Fruit fly (Drosophila melanogaster) whole organism, embryonic: ENCODE measurements around the gene mRpS23.

ENCODE experiments used
- Awh ChIP-seq: fragments of 200-800 bp; sonication (Bioruptor generic); IDR thresholded peaks from 2 replicates; pipeline ENCODE4, ENCODE4 v1.3.6; 2022; ENCODE audit warnings: missing biosample characterization, missing genetic modification characterization
- B-H1 ChIP-seq: fragments of 200-800 bp; sonication (Bioruptor generic); IDR thresholded peaks from 3 replicates; pipeline ENCODE4 v1.3.6; 2022; ENCODE audit warnings: missing biosample characterization, missing genetic modification characterization
- CG10462 ChIP-seq: fragments of 200-800 bp; sonication (Bioruptor generic); optimal IDR thresholded peaks from 2 replicates; lab custom pipeline; 2016; ENCODE audit warnings: missing biosample characterization, missing genetic modification characterization
- CG12219 ChIP-seq: fragments of 200-800 bp; sonication (Bioruptor generic); optimal IDR thresholded peaks from 3 replicates; lab custom pipeline; 2018; ENCODE audit warnings: missing biosample characterization, mild to moderate bottlenecking, missing genetic modification characterization
- CG14441 ChIP-seq: fragments of 200-800 bp; sonication (Bioruptor generic); IDR thresholded peaks from 2 replicates; pipeline ENCODE4 v1.3.6; 2022; ENCODE audit warnings: missing biosample characterization, missing genetic modification characterization
- CG14667 ChIP-seq: fragments of 200-800 bp; sonication (Bioruptor generic); IDR thresholded peaks from 2 replicates; pipeline ENCODE4 v1.3.6; 2022; ENCODE audit warnings: missing biosample characterization, missing genetic modification characterization
- CG1603 ChIP-seq: fragments of 200-800 bp; sonication (Bioruptor generic); optimal IDR thresholded peaks from 2 replicates; lab custom pipeline; 2019; ENCODE audit warnings: missing biosample characterization, mild to moderate bottlenecking, missing genetic modification characterization, moderate library complexity
- CG16815 ChIP-seq: fragments of 200-800 bp; sonication (Bioruptor generic); optimal IDR thresholded peaks from 3 replicates; lab custom pipeline; 2017; ENCODE audit warnings: missing biosample characterization, mild to moderate bottlenecking, missing genetic modification characterization
- CG17829 ChIP-seq: fragments of 200-800 bp; optimal IDR thresholded peaks from 2 replicates; lab custom pipeline; 2019; ENCODE audit warnings: missing biosample characterization, mild to moderate bottlenecking, missing genetic modification characterization, moderate library complexity
- CG1832 ChIP-seq: fragments of 200-800 bp; sonication (Bioruptor generic); optimal IDR thresholded peaks from 2 replicates; lab custom pipeline; 2017; ENCODE audit warnings: missing biosample characterization, mild to moderate bottlenecking, missing genetic modification characterization, inconsistent platforms
- CG2202 ChIP-seq: fragments of 200-800 bp; sonication (Bioruptor generic); optimal IDR thresholded peaks from 2 replicates; lab custom pipeline; 2018; ENCODE audit warnings: missing biosample characterization, mild to moderate bottlenecking, missing genetic modification characterization
- CG2889 ChIP-seq: fragments of 200-800 bp; sonication (Bioruptor generic); IDR thresholded peaks from 3 replicates; pipeline ENCODE4 v1.3.6; 2022; ENCODE audit warnings: missing biosample characterization, missing genetic modification characterization
- CG31224 ChIP-seq: fragments of 200-800 bp; sonication (Bioruptor generic); IDR thresholded peaks from 2 replicates; pipeline ENCODE4 v1.3.6; 2022; ENCODE audit warnings: missing biosample characterization, missing genetic modification characterization
- CG34422 ChIP-seq: fragments of 200-800 bp; sonication (Bioruptor generic); IDR thresholded peaks from 3 replicates; pipeline ENCODE4 v1.3.6; 2022; ENCODE audit warnings: missing biosample characterization, missing genetic modification characterization
- CG4360 ChIP-seq: fragments of 200-800 bp; sonication (Bioruptor generic); IDR thresholded peaks from 2 replicates; pipeline ENCODE4 v1.3.6; 2022; ENCODE audit warnings: missing biosample characterization, missing genetic modification characterization
- CG6254 ChIP-seq: fragments of 200-800 bp; sonication (Bioruptor generic); optimal IDR thresholded peaks from 3 replicates; lab custom pipeline; 2017; ENCODE audit warnings: mild to moderate bottlenecking, missing biosample characterization, missing genetic modification reagents, missing genetic modification characterization
- CG6854 ChIP-seq: fragments of 200-800 bp; sonication (Bioruptor generic); optimal IDR thresholded peaks from 3 replicates; lab custom pipeline; 2017; ENCODE audit warnings: missing biosample characterization, mild to moderate bottlenecking, missing genetic modification characterization
- CG7839 ChIP-seq: fragments of 200-800 bp; sonication (Bioruptor generic); optimal IDR thresholded peaks from 3 replicates; lab custom pipeline; 2018; ENCODE audit warnings: missing biosample characterization, mild to moderate bottlenecking, missing genetic modification characterization, moderate library complexity
- CG8281 ChIP-seq: fragments of 200-800 bp; sonication (Bioruptor generic); optimal IDR thresholded peaks from 2 replicates; lab custom pipeline; 2018; ENCODE audit warnings: missing biosample characterization, mild to moderate bottlenecking, missing genetic modification characterization, moderate library complexity
- CG8478 ChIP-seq: fragments of >200 bp; optimal IDR thresholded peaks from 2 replicates; lab custom pipeline; 2018
- CG8765 ChIP-seq: fragments of 200-800 bp; sonication (Bioruptor generic); IDR thresholded peaks from 2 replicates; pipeline ENCODE4 v1.3.6; 2022; ENCODE audit warnings: missing biosample characterization, missing genetic modification characterization
- Fer2 ChIP-seq: fragments of 200-800 bp; sonication (Bioruptor generic); optimal IDR thresholded peaks from 2 replicates; lab custom pipeline; 2018; ENCODE audit warnings: missing biosample characterization, mild to moderate bottlenecking, missing genetic modification characterization, moderate library complexity
- H15 ChIP-seq: fragments of 200-800 bp; sonication (Bioruptor generic); IDR thresholded peaks from 3 replicates; pipeline ENCODE4 v1.3.6; 2022; ENCODE audit warnings: missing biosample characterization, missing genetic modification characterization
- HLHmδ ChIP-seq: fragments of 200-800 bp; sonication (Bioruptor generic); optimal IDR thresholded peaks from 2 replicates; lab custom pipeline; 2018; ENCODE audit warnings: missing biosample characterization, mild to moderate bottlenecking, missing genetic modification characterization, moderate library complexity
- Hmr ChIP-seq: fragments of 200-800 bp; sonication (Bioruptor generic); optimal IDR thresholded peaks from 3 replicates; lab custom pipeline; 2017; ENCODE audit warnings: mild to moderate bottlenecking, missing biosample characterization, missing genetic modification reagents, missing genetic modification characterization
- NC2β ChIP-seq: fragments of 200-800 bp; sonication (Bioruptor generic); optimal IDR thresholded peaks from 2 replicates; lab custom pipeline; 2016; ENCODE audit warnings: missing biosample characterization, missing genetic modification characterization
- Nf-YA ChIP-seq: fragments of 200-800 bp; sonication (Bioruptor generic); IDR thresholded peaks from 2 replicates; pipeline ENCODE4 v1.3.6; 2022; ENCODE audit warnings: missing biosample characterization, missing genetic modification characterization
- Pdp1 ChIP-seq, 2 experiments: fragments of 200-800 bp; sonication (Bioruptor generic); optimal IDR thresholded peaks; 3 replicates each; lab custom pipeline; 2016; ENCODE audit warnings: missing biosample characterization in 2 of 2, missing genetic modification characterization in 2 of 2, mild to moderate bottlenecking in 1 of 2, moderate library complexity in 1 of 2
- Rfx ChIP-seq: fragments of 200-800 bp; sonication (Bioruptor generic); IDR thresholded peaks from 2 replicates; pipeline ENCODE4 v1.3.6; 2022; ENCODE audit warnings: missing biosample characterization, missing genetic modification characterization
- Rx ChIP-seq: fragments of 200-800 bp; sonication (Bioruptor generic); IDR thresholded peaks from 2 replicates; pipeline ENCODE4 v1.3.6; 2022; ENCODE audit warnings: missing biosample characterization, missing genetic modification characterization
- Sry-β ChIP-seq: fragments of 200-800 bp; sonication (Bioruptor generic); optimal IDR thresholded peaks from 2 replicates; lab custom pipeline; 2018; ENCODE audit warnings: missing biosample characterization, mild to moderate bottlenecking, missing genetic modification characterization, moderate library complexity
- abd-A ChIP-seq: fragments of 200-800 bp; sonication (Bioruptor generic); optimal IDR thresholded peaks from 3 replicates; lab custom pipeline; 2019; ENCODE audit warnings: missing biosample characterization, mild to moderate bottlenecking, missing genetic modification characterization, moderate library complexity
- ap ChIP-seq: fragments of 200-800 bp; sonication (Bioruptor generic); IDR thresholded peaks from 2 replicates; pipeline ENCODE4 v1.3.6; 2022; ENCODE audit warnings: missing biosample characterization, missing genetic modification characterization
- caup ChIP-seq: fragments of 200-800 bp; sonication (Bioruptor generic); optimal IDR thresholded peaks from 3 replicates; lab custom pipeline; 2017; ENCODE audit warnings: missing biosample characterization, mild to moderate bottlenecking, missing genetic modification characterization, moderate library complexity; ENCODE audit not compliant: severe bottlenecking
- cg ChIP-seq: fragments of 200-800 bp; sonication (Bioruptor generic); optimal IDR thresholded peaks from 3 replicates; lab custom pipeline; 2019; ENCODE audit warnings: missing biosample characterization, mild to moderate bottlenecking, missing genetic modification characterization, moderate library complexity
- chinmo ChIP-seq: fragments of 200-800 bp; sonication (Bioruptor generic); IDR thresholded peaks from 4 replicates; pipeline ENCODE4 v1.3.6; 2022; ENCODE audit warnings: missing biosample characterization, missing genetic modification characterization; ENCODE audit not compliant: partially characterized antibody
- dimm ChIP-seq: fragments of 200-800 bp; sonication (Bioruptor generic); IDR thresholded peaks from 2 replicates; pipeline ENCODE4 v1.3.6; 2022; ENCODE audit warnings: missing biosample characterization, missing genetic modification characterization
- esg ChIP-seq: fragments of 200-800 bp; sonication (Bioruptor generic); conservative IDR thresholded peaks from 2 replicates; pipeline ENCODE4 v1.3.6; 2022; ENCODE audit warnings: missing biosample characterization, missing genetic modification characterization
- eve ChIP-seq, 2 experiments: fragments of >200 bp; optimal IDR thresholded peaks; 2 replicates each; lab custom pipeline; 2017; ENCODE audit warnings: missing biosample characterization in 2 of 2, missing genetic modification characterization in 2 of 2
- her ChIP-seq: fragments of 200-800 bp; sonication (Bioruptor generic); optimal IDR thresholded peaks from 2 replicates; lab custom pipeline; 2016; ENCODE audit warnings: missing biosample characterization, missing genetic modification characterization
- jumu ChIP-seq: fragments of 200-800 bp; sonication (Bioruptor generic); optimal IDR thresholded peaks from 3 replicates; lab custom pipeline; 2016; ENCODE audit warnings: missing biosample characterization, missing genetic modification characterization
- kni ChIP-seq: fragments of 200-800 bp; sonication (Bioruptor generic); optimal IDR thresholded peaks from 3 replicates; lab custom pipeline; 2017; ENCODE audit warnings: mild to moderate bottlenecking, missing biosample characterization, missing genetic modification reagents, missing genetic modification characterization
- mld ChIP-seq: fragments of 200-800 bp; sonication (Bioruptor generic); IDR thresholded peaks from 3 replicates; pipeline ENCODE4 v1.3.6; 2022; ENCODE audit warnings: missing biosample characterization, missing genetic modification characterization; ENCODE audit not compliant: partially characterized antibody
- nmo ChIP-seq: fragments of 200-800 bp; sonication (Bioruptor generic); optimal IDR thresholded peaks from 2 replicates; lab custom pipeline; 2018; ENCODE audit warnings: missing biosample characterization, mild to moderate bottlenecking, missing genetic modification characterization, moderate library complexity
- odd ChIP-seq: fragments of 200-800 bp; sonication (Bioruptor generic); optimal IDR thresholded peaks from 2 replicates; lab custom pipeline; 2017; ENCODE audit warnings: missing biosample characterization, mild to moderate bottlenecking, missing genetic modification characterization
- pfk ChIP-seq: fragments of 200-800 bp; sonication (Bioruptor generic); optimal IDR thresholded peaks from 2 replicates; lab custom pipeline; 2018; ENCODE audit warnings: missing biosample characterization, mild to moderate bottlenecking, missing genetic modification characterization, moderate library complexity
- repo ChIP-seq: fragments of 200-800 bp; sonication (Bioruptor generic); optimal IDR thresholded peaks from 2 replicates; lab custom pipeline; 2016; ENCODE audit warnings: missing biosample characterization, missing genetic modification characterization
- sisA ChIP-seq: fragments of 200-800 bp; sonication (Bioruptor generic); IDR thresholded peaks from 2 replicates; pipeline ENCODE4 v1.3.6; 2022; ENCODE audit warnings: missing biosample characterization, missing genetic modification characterization
- sob ChIP-seq: fragments of 200-800 bp; sonication (Bioruptor generic); IDR thresholded peaks from 2 replicates; pipeline ENCODE4 v1.3.6; 2022; ENCODE audit warnings: missing biosample characterization, missing genetic modification characterization
- wor ChIP-seq: fragments of 200-800 bp; sonication (Bioruptor generic); IDR thresholded peaks from 2 replicates; pipeline ENCODE4 v1.3.6; 2022; ENCODE audit warnings: missing biosample characterization, missing genetic modification characterization

mRpS23 gene

dm6 chr2L:13839744-13840151 is 4.9 kb upstream of the mRpS23 start (continued):
- TF ChIP-seq CG6254 (peak; percentile 83), CG14667 (GFP tag; lab: Robert Waterston, UW) (peak; percentile 33), kni (GFP tag; lab: Kevin White, UChicago) (no peak), ap (peak; percentile 56), Sry-β (GFP tag; lab: Kevin White, UChicago) (no peak), Fer2 (peak; percentile 15), pfk (no peak), CG10462 (peak; percentile 62), CG12219 (GFP tag; lab: Kevin White, UChicago) (peak; percentile 72), Awh (GFP tag; lab: Robert Waterston, UW) (peak; percentile 45; the same call in 1 of the 2 replicates), Rfx (peak; percentile 61), Nf-YA (peak; percentile 70), cg (GFP tag; lab: Kevin White, UChicago) (peak; percentile 31), her (GFP tag; lab: Kevin White, UChicago) (peak; percentile 53), dimm (GFP tag; lab: Robert Waterston, UW) (peak; percentile 52; the same call in 1 of the 2 replicates), caup (peak; percentile 47), sisA (GFP tag; lab: Robert Waterston, UW) (peak; percentile 80), CG14441 (peak; percentile 72), nmo (GFP tag; lab: Kevin White, UChicago) (peak; percentile 96), repo (GFP tag; lab: Kevin White, UChicago) (peak; percentile 47), CG4360 (GFP tag; lab: Robert Waterston, UW) (no peak), CG8765 (GFP tag; lab: Robert Waterston, UW) (no peak), eve (GFP tag; optimal IDR thresholded peaks at IDR 0.05; lab: Kevin White, UChicago) (peak in 1 of 2 experiments; percentile 93), CG8281 (tag; lab: Kevin White, UChicago) (peak; percentile 25), sob (GFP tag; lab: Robert Waterston, UW) (peak; percentile 68), HLHmδ (no peak), esg (peak; percentile 86), CG1603 (peak; percentile 11), odd (GFP tag; lab: Kevin White, UChicago) (peak; percentile 84), CG17829 (peak; percentile 84), NC2β (GFP tag; lab: Kevin White, UChicago) (peak; percentile 60), B-H1 (GFP tag; lab: Robert Waterston, UW) (peak; percentile 63), CG34422 (GFP tag; lab: Robert Waterston, UW) (peak; percentile 65; the same call in 2 of the 3 replicates), abd-A (tag; lab: Kevin White, UChicago) (no peak), Hmr (GFP tag; lab: Kevin White, UChicago) (peak; percentile 74), H15 (GFP tag; lab: Robert Waterston, UW) (0 out of 3 replicates have a peak, but pooled peaks have one; percentile 42), wor (GFP tag; lab: Robert Waterston, UW) (peak; percentile 79), chinmo (0 out of 4 replicates have a peak, but pooled peaks have one; percentile 14), CG16815 (GFP tag; lab: Kevin White, UChicago) (peak; percentile 63), CG8478 (lab: Kevin White, UChicago) (no peak), CG6854 (GFP tag; lab: Kevin White, UChicago) (peak; percentile 2), CG31224 (GFP tag; lab: Robert Waterston, UW) (peak; percentile 45), CG7839 (tag; lab: Kevin White, UChicago) (peak; percentile 93), mld (GFP tag; lab: Robert Waterston, UW) (no peak), Rx (GFP tag; lab: Robert Waterston, UW) (0 out of 2 replicates have a peak, but pooled peaks have one; percentile 42), CG1832 (GFP tag; lab: Kevin White, UChicago) (no peak), CG2889 (peak; percentile 58; the same call in 1 of the 3 replicates), CG2202 (tag; lab: Kevin White, UChicago) (peak; percentile 59), jumu (peak; percentile 66), Pdp1 (GFP tag; optimal IDR thresholded peaks at IDR 0.05; lab: Kevin White, UChicago) (peak; percentile 73 to 76)
